Fruit fly (Drosophila melanogaster): ENCODE measurements around the gene CG8578.

The CG8578 gene

DNA sequence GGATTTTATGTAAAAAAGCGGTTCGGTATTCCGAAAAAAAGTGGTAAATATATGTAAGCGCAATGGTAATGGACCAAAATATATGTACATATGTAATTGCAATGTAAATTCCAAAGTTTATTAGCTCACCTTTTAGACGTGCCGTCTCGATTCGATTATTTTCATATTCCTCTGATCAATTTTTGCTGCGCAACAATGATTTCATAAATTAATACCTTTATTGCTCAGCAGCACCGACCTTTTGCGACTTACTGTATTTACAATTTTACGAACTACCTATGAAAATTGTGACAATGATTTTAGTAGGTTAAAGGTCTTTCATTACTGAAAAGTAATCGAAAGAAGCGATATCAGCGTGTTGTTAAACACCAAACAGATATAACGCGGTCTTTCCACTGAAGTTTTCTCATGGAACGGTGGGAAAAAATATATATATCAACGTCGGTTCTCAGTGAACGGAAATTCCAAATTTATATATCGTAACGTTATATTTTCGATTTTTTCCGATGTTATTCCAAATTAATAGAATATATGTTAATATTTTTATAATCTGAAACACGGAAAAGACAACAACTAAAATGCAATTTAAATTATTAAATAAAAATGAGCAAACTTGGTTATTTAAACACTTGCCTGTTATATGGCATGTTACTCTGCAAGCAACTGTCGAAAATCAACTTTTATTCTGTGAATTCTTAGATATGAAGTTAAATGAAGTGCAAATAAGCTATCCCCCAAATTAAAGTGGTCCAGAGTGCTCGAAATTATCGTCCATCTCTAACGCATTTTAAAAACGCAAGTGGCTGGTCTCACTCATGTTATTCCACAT, 45.7 kb downstream of the CG8578 start, which contains the start of the genes MSBP and CG15916 (continued):
- TF ChIP-seq sd (tag; optimal IDR thresholded peaks at IDR 0.05) (no peak), CG17912 (GFP tag; optimal IDR thresholded peaks at IDR 0.05) (no peak), CG10462 (GFP tag; optimal IDR thresholded peaks at IDR 0.05) (no peak), CG17802 (tag; optimal IDR thresholded peaks at IDR 0.05) (peak; percentile 59), Oli (tag; optimal IDR thresholded peaks at IDR 0.05) (peak; percentile 34), esg (GFP tag; conservative IDR thresholded peaks at IDR 0.05) (peak; percentile 33; the same call in 1 of the 2 replicates), CG10147 (GFP tag; optimal IDR thresholded peaks at IDR 0.05) (no peak), CG11696 (GFP tag; IDR thresholded peaks at IDR 0.05) (no peak), NfI (GFP tag; optimal IDR thresholded peaks at IDR 0.05) (no peak), ci (GFP tag; IDR thresholded peaks at IDR 0.05) (no peak), pnt (GFP tag; optimal IDR thresholded peaks at IDR 0.05) (no peak), CG18011 (GFP tag; optimal IDR thresholded peaks at IDR 0.05) (no peak), CG8478 (optimal IDR thresholded peaks at IDR 0.05) (no peak)

DNA sequence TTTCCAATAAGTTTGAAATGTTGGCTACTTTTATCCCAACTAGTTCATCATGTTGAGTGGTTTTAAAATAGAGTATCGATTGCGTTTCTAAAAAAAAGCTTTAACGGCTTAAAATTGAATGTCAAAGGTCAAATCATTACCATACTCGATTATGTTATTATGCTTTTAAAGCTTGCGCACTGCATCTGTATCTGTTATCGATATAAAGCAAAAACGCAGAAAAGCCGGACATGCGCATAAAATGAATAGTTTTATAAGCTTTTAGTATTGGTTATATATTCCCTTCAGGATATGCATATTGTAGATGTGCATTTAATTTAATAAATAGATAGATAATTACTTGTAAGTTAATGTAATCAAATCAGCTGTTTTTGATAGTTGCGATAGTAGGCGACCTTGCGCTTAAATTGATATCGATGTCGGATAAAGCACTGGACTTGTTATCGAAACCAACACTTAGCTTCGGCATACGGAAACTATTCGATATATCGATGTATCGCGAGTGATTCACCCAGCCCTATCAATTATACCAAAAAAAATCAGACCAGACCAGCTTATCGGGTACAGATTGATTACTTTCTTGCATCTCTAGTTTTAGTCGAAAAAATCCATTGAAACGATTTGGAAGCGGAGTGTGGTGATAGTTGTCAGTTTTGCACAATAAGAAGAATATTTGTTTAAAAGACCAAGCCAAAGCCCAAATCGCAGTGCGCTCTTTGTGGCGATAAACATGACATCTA, 47.5 kb downstream of the CG8578 start, which contains the start of gene shi:
shi (plus strand) TSS at position 511 of the 740 bp plus-strand sequence.
- TF ChIP-seq CG1529 (GFP tag; optimal IDR thresholded peaks at IDR 0.05) = no peak
- no peak for TF ChIP-seq eyg (GFP tag; optimal IDR thresholded peaks at IDR 0.05)
- no peak for TF ChIP-seq CG4707 (GFP tag; optimal IDR thresholded peaks at IDR 0.05)
- TF ChIP-seq lab (GFP tag; optimal IDR thresholded peaks at IDR 0.05) = peak; percentile 15
- TF ChIP-seq aop (GFP tag; IDR thresholded peaks at IDR 0.05) = no peak
- TF ChIP-seq HLH4C (GFP tag; IDR thresholded peaks at IDR 0.05; ENCODE audit: partially characterized antibody) = peak; percentile 99
- TF ChIP-seq Nf-YC (tag; optimal IDR thresholded peaks at IDR 0.05) = peak; percentile 42
- TF ChIP-seq HmgD (GFP tag; optimal IDR thresholded peaks at IDR 0.05) = peak; percentile 43
- peak in 1 of 2 experiments; percentile 53 for TF ChIP-seq Hr51 (GFP tag; optimal IDR thresholded peaks at IDR 0.05)
- TF ChIP-seq dpn (GFP tag; optimal IDR thresholded peaks at IDR 0.05) = peak; percentile 23 to 35
- peak; percentile 97 for TF ChIP-seq CG14860 (GFP tag; IDR thresholded peaks at IDR 0.05; ENCODE audit: partially characterized antibody)
- peak; percentile 6 for TF ChIP-seq mam (GFP tag; optimal IDR thresholded peaks at IDR 0.05)
- TF ChIP-seq Myb (GFP tag; optimal IDR thresholded peaks at IDR 0.05) = peak; percentile 55
- TF ChIP-seq Dll (GFP tag; IDR thresholded peaks at IDR 0.05; ENCODE audit: partially characterized antibody) = peak; percentile 95
- no peak for TF ChIP-seq Lpt (GFP tag; optimal IDR thresholded peaks at IDR 0.05)
- no peak for TF ChIP-seq CG8388 (GFP tag; optimal IDR thresholded peaks at IDR 0.05)
- peak; percentile 97; the same call in 2 of the 3 replicates for TF ChIP-seq zen2 (GFP tag; IDR thresholded peaks at IDR 0.05; ENCODE audit: partially characterized antibody)
- peak in 1 of 2 experiments; percentile 8 for TF ChIP-seq Pdp1 (GFP tag; optimal IDR thresholded peaks at IDR 0.05)
- no peak for TF ChIP-seq Dek (tag; optimal IDR thresholded peaks at IDR 0.05)
- TF ChIP-seq Dbx (GFP tag; IDR thresholded peaks at IDR 0.05) = peak; percentile 61; the same call in 2 of the 3 replicates
- TF ChIP-seq CG15601 (tag; optimal IDR thresholded peaks at IDR 0.05) = peak; percentile 89
- TF ChIP-seq CrebB (tag; optimal IDR thresholded peaks at IDR 0.05) = peak; percentile 32
- peak; percentile 98 for TF ChIP-seq Opbp (GFP tag; IDR thresholded peaks at IDR 0.05; ENCODE audit: partially characterized antibody)
- no peak for TF ChIP-seq CG5180 (GFP tag; optimal IDR thresholded peaks at IDR 0.05)
- no peak for TF ChIP-seq dan (GFP tag; IDR thresholded peaks at IDR 0.05)
- peak; percentile 60 for TF ChIP-seq CG15514 (GFP tag; optimal IDR thresholded peaks at IDR 0.05)
- TF ChIP-seq PHDP (tag; optimal IDR thresholded peaks at IDR 0.05) = peak; percentile 11
- no peak for TF ChIP-seq jing (GFP tag; optimal IDR thresholded peaks at IDR 0.05)
- TF ChIP-seq crol (GFP tag; IDR thresholded peaks at IDR 0.05) = no peak
- peak; percentile 53 for TF ChIP-seq gfzf (GFP tag; optimal IDR thresholded peaks at IDR 0.05)
- peak; percentile 63 for TF ChIP-seq B-H2 (GFP tag; optimal IDR thresholded peaks at IDR 0.05)
- peak; percentile 51 for TF ChIP-seq ssp (GFP tag; IDR thresholded peaks at IDR 0.05)
- peak; percentile 89 for TF ChIP-seq Med (GFP tag)

Measured in whole organism, embryonic.